Fruit fly (Drosophila melanogaster): ENCODE data around the gene Tdh.
A peak's percentile ranks its signal among the peaks of the same experiment; 100 is the strongest.

Tdh gene

DNA sequence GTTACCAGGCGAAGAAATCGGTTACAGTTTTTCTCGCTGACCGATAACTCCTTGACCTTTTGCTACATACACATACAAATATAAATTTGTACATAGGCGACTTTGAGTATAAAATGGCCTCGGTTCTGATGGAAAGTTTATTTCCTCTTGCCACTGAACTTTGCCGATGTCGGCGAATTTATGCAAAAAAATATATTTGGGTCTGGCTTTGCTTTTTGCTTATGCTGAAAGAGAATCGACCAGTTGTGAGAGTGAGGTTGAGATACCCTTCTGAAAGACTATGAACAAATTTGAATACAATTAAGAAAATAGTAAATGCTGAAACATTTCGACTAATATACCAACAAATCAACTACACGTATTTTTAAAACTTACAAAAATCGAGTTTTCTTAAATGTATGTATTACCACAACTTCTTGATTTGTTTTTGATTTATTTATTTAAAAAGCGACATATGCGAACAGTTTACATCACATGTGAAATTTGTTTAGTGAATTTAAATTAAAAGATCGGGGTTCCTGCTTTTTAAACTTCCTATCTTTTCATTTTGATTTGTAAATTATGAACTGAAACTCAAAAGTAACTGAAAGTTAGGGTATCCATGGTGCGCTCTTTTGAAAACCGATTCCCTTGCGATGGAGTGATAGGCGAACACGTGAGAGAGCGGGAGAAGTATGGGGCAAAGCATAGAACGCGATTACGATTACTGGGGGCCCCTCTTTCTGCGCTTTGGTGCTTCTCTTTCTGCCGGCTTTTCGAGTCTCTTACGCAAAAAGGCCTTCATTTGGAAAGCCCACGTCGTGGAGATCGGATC is 42.6 kb downstream of the Tdh start (continued):
- peak; percentile 69 for TF ChIP-seq HHEX (GFP tag; optimal IDR thresholded peaks at IDR 0.05)
- peak; percentile 87 for TF ChIP-seq CG10543 (GFP tag; optimal IDR thresholded peaks at IDR 0.05)
- TF ChIP-seq sd (tag; optimal IDR thresholded peaks at IDR 0.05), result peak; percentile 49
- TF ChIP-seq CG4328 (GFP tag; optimal IDR thresholded peaks at IDR 0.05), result peak; percentile 67
- no peak for TF ChIP-seq CG10321 (GFP tag; IDR thresholded peaks at IDR 0.05)
- peak; percentile 34 for TF ChIP-seq CG3838 (GFP tag; optimal IDR thresholded peaks at IDR 0.05)
- peak; percentile 67 for TF ChIP-seq Bteb2 (GFP tag; optimal IDR thresholded peaks at IDR 0.05)
- TF ChIP-seq hth (optimal IDR thresholded peaks at IDR 0.05), result no peak
- TF ChIP-seq CG3995 (GFP tag; optimal IDR thresholded peaks at IDR 0.05), result peak; percentile 41
- TF ChIP-seq CG10979 (tag; optimal IDR thresholded peaks at IDR 0.05), result peak; percentile 83
- no peak for TF ChIP-seq knrl (GFP tag; IDR thresholded peaks at IDR 0.05; ENCODE audit: partially characterized antibody)
- TF ChIP-seq CG17802 (tag; optimal IDR thresholded peaks at IDR 0.05), result no peak
- TF ChIP-seq pita (GFP tag; optimal IDR thresholded peaks at IDR 0.05), result no peak
- TF ChIP-seq ab (GFP tag; optimal IDR thresholded peaks at IDR 0.05), result no peak
- TF ChIP-seq CG15011 (GFP tag; optimal IDR thresholded peaks at IDR 0.05), result peak; percentile 85
- no peak for TF ChIP-seq gsb (GFP tag; IDR thresholded peaks at IDR 0.05)
- TF ChIP-seq HLH54F (GFP tag; optimal IDR thresholded peaks at IDR 0.05), result peak; percentile 68
- TF ChIP-seq CG4820 (GFP tag; optimal IDR thresholded peaks at IDR 0.05), result peak; percentile 70
- TF ChIP-seq so (GFP tag; IDR thresholded peaks at IDR 0.05), result no peak
- TF ChIP-seq pnt (GFP tag; optimal IDR thresholded peaks at IDR 0.05), result peak; percentile 48
- peak; percentile 66 for TF ChIP-seq slbo (GFP tag; IDR thresholded peaks at IDR 0.05)
- TF ChIP-seq CG30020 (tag; optimal IDR thresholded peaks at IDR 0.05), result peak; percentile 43
- TF ChIP-seq ap (GFP tag; IDR thresholded peaks at IDR 0.05), result no peak
- TF ChIP-seq danr (GFP tag; IDR thresholded peaks at IDR 0.05), result no peak
- no peak for TF ChIP-seq CG14667 (GFP tag; IDR thresholded peaks at IDR 0.05)
- peak; percentile 81 for TF ChIP-seq CG17385 (GFP tag; optimal IDR thresholded peaks at IDR 0.05)
- TF ChIP-seq dpn (GFP tag; optimal IDR thresholded peaks at IDR 0.05), result peak; percentile 66 to 76
- TF ChIP-seq lmd (GFP tag; IDR thresholded peaks at IDR 0.05), result peak; percentile 37; the same call in 1 of the 2 replicates
- TF ChIP-seq CG3065 (GFP tag; optimal IDR thresholded peaks at IDR 0.05), result peak; percentile 21
- TF ChIP-seq fd3F (GFP tag; optimal IDR thresholded peaks at IDR 0.05), result peak; percentile 68
- peak; percentile 81 for TF ChIP-seq sug (tag; optimal IDR thresholded peaks at IDR 0.05)
- no peak for TF ChIP-seq CG6689 (GFP tag; IDR thresholded peaks at IDR 0.05)
- peak; percentile 58 for TF ChIP-seq CG34376 (GFP tag; optimal IDR thresholded peaks at IDR 0.05)
- peak; percentile 60 for TF ChIP-seq CG10274 (GFP tag; optimal IDR thresholded peaks at IDR 0.05)
- TF ChIP-seq dimm (GFP tag; IDR thresholded peaks at IDR 0.05), result no peak
- peak; percentile 44 for TF ChIP-seq CG33213 (GFP tag; optimal IDR thresholded peaks at IDR 0.05)
- TF ChIP-seq CG6791 (GFP tag; IDR thresholded peaks at IDR 0.05; ENCODE audit: partially characterized antibody), result no peak
- no peak for TF ChIP-seq CG1024 (GFP tag; IDR thresholded peaks at IDR 0.05)
- peak; percentile 90 for TF ChIP-seq CG18599 (GFP tag; optimal IDR thresholded peaks at IDR 0.05)
- TF ChIP-seq Hsf (GFP tag; optimal IDR thresholded peaks at IDR 0.05), result peak; percentile 76
- TF ChIP-seq Taf1 (GFP tag; IDR thresholded peaks at IDR 0.05), result no peak
- peak; percentile 47 for TF ChIP-seq en (GFP tag; optimal IDR thresholded peaks at IDR 0.05)
- TF ChIP-seq CG9932 (GFP tag; IDR thresholded peaks at IDR 0.05), result peak; percentile 54
- no peak for TF ChIP-seq ase (GFP tag; IDR thresholded peaks at IDR 0.05)
- peak; percentile 31 for TF ChIP-seq CG6654 (GFP tag; optimal IDR thresholded peaks at IDR 0.05)
- peak; percentile 27 for TF ChIP-seq run (tag; optimal IDR thresholded peaks at IDR 0.05)
- peak; percentile 17 for TF ChIP-seq cato (GFP tag; optimal IDR thresholded peaks at IDR 0.05; ENCODE audit: borderline replicate concordance)
- TF ChIP-seq prd (optimal IDR thresholded peaks at IDR 0.05), result no peak
- peak; percentile 41; the same call in 2 of the 3 replicates for TF ChIP-seq prd (GFP tag; IDR thresholded peaks at IDR 0.05)
- TF ChIP-seq CG2199 (GFP tag; IDR thresholded peaks at IDR 0.05), result no peak
